Worm (Caenorhabditis elegans): ENCODE measurements around the gene srbc-79.

DNA sequence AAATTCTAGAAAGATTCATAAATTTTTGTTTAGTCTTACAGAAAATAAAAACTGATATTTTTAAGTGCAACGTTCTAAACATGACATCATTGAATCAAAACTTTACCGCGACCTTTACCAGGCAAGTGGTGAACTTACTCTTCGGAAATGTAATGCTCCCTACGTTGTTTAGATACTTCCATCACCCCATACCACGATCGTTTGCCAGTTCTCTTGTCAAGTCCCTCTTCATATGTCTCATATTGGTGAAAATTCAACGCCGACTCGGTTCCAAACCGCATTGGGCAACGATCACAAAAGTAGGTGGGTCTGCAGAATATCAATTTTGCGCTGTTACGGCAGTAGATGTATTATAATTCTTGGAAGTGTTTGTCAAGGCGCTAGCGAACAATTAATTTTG lies 31.5 kb downstream of the srbc-79 start, which contains the start of gene B0250.18:
- no peak for TF ChIP-seq ama-1 (optimal IDR thresholded peaks at IDR 0.05)
- TF ChIP-seq ceh-13 (GFP tag; optimal IDR thresholded peaks at IDR 0.05), result no peak
- TF ChIP-seq hnd-1 (tag; optimal IDR thresholded peaks at IDR 0.05), result no peak
- no peak for TF ChIP-seq scrt-1 (GFP tag; IDR thresholded peaks at IDR 0.05)
- no peak for TF ChIP-seq flt-1 (GFP tag; IDR thresholded peaks at IDR 0.05)
- no peak for TF ChIP-seq ceh-36 (tag; optimal IDR thresholded peaks at IDR 0.05)
- TF ChIP-seq pes-1 (GFP tag; IDR thresholded peaks at IDR 0.05), result no peak
- no peak for TF ChIP-seq tra-4 (tag; optimal IDR thresholded peaks at IDR 0.05)
- no peak for TF ChIP-seq F13C5.2 (tag; optimal IDR thresholded peaks at IDR 0.05)

Measured in whole organism, early embryonic.